Fruit fly (Drosophila melanogaster) whole organism, embryonic: ENCODE results near the gene Lasp.

Experiments
- Aef1 ChIP-seq: fragments of 200-800 bp; sonication (Bioruptor generic); IDR thresholded peaks from 3 replicates; pipeline ENCODE4 v1.3.6; 2022; ENCODE audit warnings: missing biosample characterization, missing genetic modification characterization
- B-H2 ChIP-seq: fragments of 200-800 bp; sonication (Bioruptor generic); optimal IDR thresholded peaks from 2 replicates; lab custom pipeline; 2018; ENCODE audit warnings: missing biosample characterization, mild to moderate bottlenecking, missing genetic modification characterization
- CG10267 ChIP-seq: fragments of 200-800 bp; sonication (Bioruptor generic); optimal IDR thresholded peaks from 2 replicates; lab custom pipeline; 2018; ENCODE audit warnings: missing biosample characterization, mild to moderate bottlenecking, missing genetic modification characterization, moderate library complexity
- CG10366 ChIP-seq: fragments of 200-800 bp; sonication (Bioruptor generic); IDR thresholded peaks from 2 replicates; pipeline ENCODE4 v1.3.6; 2022; ENCODE audit warnings: missing biosample characterization, missing genetic modification characterization
- CG10959 ChIP-seq: fragments of 200-800 bp; sonication (Bioruptor generic); IDR thresholded peaks from 2 replicates; pipeline ENCODE4 v1.3.6; 2022; ENCODE audit warnings: missing biosample characterization, missing genetic modification characterization
- CG12155 ChIP-seq: fragments of 200-800 bp; sonication (Bioruptor generic); optimal IDR thresholded peaks from 3 replicates; lab custom pipeline; 2016; ENCODE audit warnings: missing biosample characterization, missing genetic modification characterization
- CG13894 ChIP-seq: fragments of 200-800 bp; sonication (Bioruptor generic); optimal IDR thresholded peaks from 3 replicates; lab custom pipeline; 2018; ENCODE audit warnings: missing biosample characterization, mild to moderate bottlenecking, missing genetic modification characterization, moderate library complexity
- CG14860 ChIP-seq: fragments of 200-800 bp; sonication (Bioruptor generic); IDR thresholded peaks from 3 replicates; pipeline ENCODE4 v1.3.6; 2022; ENCODE audit warnings: missing biosample characterization, missing genetic modification characterization; ENCODE audit not compliant: partially characterized antibody
- CG15479 ChIP-seq: fragments of 200-800 bp; sonication (Bioruptor generic); optimal IDR thresholded peaks from 3 replicates; lab custom pipeline; 2019; ENCODE audit warnings: missing biosample characterization, mild to moderate bottlenecking, missing genetic modification characterization, moderate library complexity
- CG15696 ChIP-seq: fragments of 200-800 bp; sonication (Bioruptor generic); optimal IDR thresholded peaks from 2 replicates; lab custom pipeline; 2019; ENCODE audit warnings: missing biosample characterization, mild to moderate bottlenecking, missing genetic modification characterization, moderate library complexity
- CG16779 ChIP-seq: fragments of 200-800 bp; sonication (Bioruptor generic); IDR thresholded peaks from 2 replicates; pipeline ENCODE4 v1.3.6; 2022; ENCODE audit warnings: missing biosample characterization, missing genetic modification characterization
- CG16813 ChIP-seq: fragments of 200-800 bp; sonication (Bioruptor generic); IDR thresholded peaks from 3 replicates; pipeline ENCODE4 v1.3.6; 2022; ENCODE audit warnings: missing biosample characterization, missing genetic modification characterization; ENCODE audit not compliant: partially characterized antibody
- CG17359 ChIP-seq: fragments of 200-800 bp; sonication (Bioruptor generic); optimal IDR thresholded peaks from 3 replicates; lab custom pipeline; 2018; ENCODE audit warnings: missing biosample characterization, mild to moderate bottlenecking, missing genetic modification characterization, moderate library complexity
- CG17361 ChIP-seq: fragments of 200-800 bp; sonication (Bioruptor generic); IDR thresholded peaks from 3 replicates; pipeline ENCODE4 v1.3.6; 2022; ENCODE audit warnings: missing biosample characterization, missing genetic modification characterization
- CG17912 ChIP-seq: fragments of 200-800 bp; sonication (Bioruptor generic); optimal IDR thresholded peaks from 2 replicates; lab custom pipeline; 2018; ENCODE audit warnings: missing biosample characterization, mild to moderate bottlenecking, missing genetic modification characterization
- CG2199 ChIP-seq: fragments of 200-800 bp; sonication (Bioruptor generic); IDR thresholded peaks from 3 replicates; pipeline ENCODE4 v1.3.6; 2022; ENCODE audit warnings: missing biosample characterization, missing genetic modification characterization
- CG43689 ChIP-seq: fragments of 200-800 bp; sonication (Bioruptor generic); IDR thresholded peaks from 2 replicates; pipeline ENCODE4 v1.3.6; 2022; ENCODE audit warnings: missing biosample characterization, missing genetic modification characterization
- CG5953 ChIP-seq: fragments of 200-800 bp; sonication (Bioruptor generic); IDR thresholded peaks from 2 replicates; pipeline ENCODE4 v1.3.6; 2022; ENCODE audit warnings: missing biosample characterization, missing genetic modification characterization
- CG8765 ChIP-seq: fragments of 200-800 bp; sonication (Bioruptor generic); IDR thresholded peaks from 2 replicates; pipeline ENCODE4 v1.3.6; 2022; ENCODE audit warnings: missing biosample characterization, missing genetic modification characterization
- Ets65A ChIP-seq: fragments of 200-800 bp; sonication (Bioruptor generic); peaks from one replicate; lab custom pipeline; 2016; ENCODE audit warnings: missing biosample characterization, missing genetic modification characterization
- Fer3 ChIP-seq: fragments of 200-800 bp; sonication (Bioruptor generic); optimal IDR thresholded peaks from 2 replicates; lab custom pipeline; 2018; ENCODE audit warnings: missing biosample characterization, mild to moderate bottlenecking, missing genetic modification characterization, moderate library complexity
- HLH3B ChIP-seq: fragments of 200-800 bp; sonication (Bioruptor generic); IDR thresholded peaks from 2 replicates; pipeline ENCODE4 v1.3.6; 2022; ENCODE audit warnings: missing biosample characterization, missing genetic modification characterization
- Hand ChIP-seq: fragments of 200-800 bp; sonication (Bioruptor generic); optimal IDR thresholded peaks from 2 replicates; lab custom pipeline; 2017; ENCODE audit warnings: mild to moderate bottlenecking, missing biosample characterization, missing genetic modification reagents, missing genetic modification characterization
- Lpt ChIP-seq: fragments of >200 bp; optimal IDR thresholded peaks from 2 replicates; lab custom pipeline; 2018; ENCODE audit warnings: missing biosample characterization, missing genetic modification characterization
- Max ChIP-seq: fragments of 200-800 bp; sonication (Bioruptor generic); optimal IDR thresholded peaks from 2 replicates; lab custom pipeline; 2016; ENCODE audit warnings: missing biosample characterization, mild to moderate bottlenecking, missing genetic modification characterization
- Med ChIP-seq: fragments of 200-800 bp; sonication (Bioruptor generic); peaks from one replicate; lab custom pipeline; 2016; ENCODE audit warnings: missing biosample characterization, missing genetic modification characterization, mild to moderate bottlenecking, inconsistent platforms, moderate library complexity
- Mes4 ChIP-seq: fragments of 200-800 bp; sonication (Bioruptor generic); optimal IDR thresholded peaks from 2 replicates; lab custom pipeline; 2016; ENCODE audit warnings: missing biosample characterization, missing genetic modification characterization
- NK7.1 ChIP-seq: fragments of 200-800 bp; sonication (Bioruptor generic); optimal IDR thresholded peaks from 3 replicates; lab custom pipeline; 2016; ENCODE audit warnings: missing biosample characterization, missing genetic modification characterization
- Neu2 ChIP-seq: fragments of 200-800 bp; sonication (Bioruptor generic); optimal IDR thresholded peaks from 3 replicates; lab custom pipeline; 2016; ENCODE audit warnings: missing biosample characterization, missing genetic modification characterization, borderline replicate concordance
- Ptx1 ChIP-seq: fragments of 200-800 bp; sonication (Bioruptor generic); IDR thresholded peaks from 2 replicates; pipeline ENCODE4 v1.3.6; 2022; ENCODE audit warnings: missing biosample characterization, missing genetic modification characterization
- Sox102F ChIP-seq: fragments of 200-800 bp; sonication (Bioruptor generic); optimal IDR thresholded peaks from 2 replicates; lab custom pipeline; 2018; ENCODE audit warnings: missing biosample characterization, mild to moderate bottlenecking, missing genetic modification characterization, moderate library complexity
- ato ChIP-seq: fragments of 200-800 bp; sonication (Bioruptor generic); IDR thresholded peaks from 2 replicates; pipeline ENCODE4 v1.3.6; 2022; ENCODE audit warnings: missing biosample characterization, missing genetic modification characterization; ENCODE audit not compliant: partially characterized antibody
- ems ChIP-seq: fragments of 200-800 bp; sonication (Bioruptor generic); optimal IDR thresholded peaks from 3 replicates; lab custom pipeline; 2016; ENCODE audit warnings: missing biosample characterization, missing genetic modification characterization
- gce ChIP-seq: fragments of 200-800 bp; sonication (Bioruptor generic); IDR thresholded peaks from 3 replicates; pipeline ENCODE4 v1.3.6; 2022; ENCODE audit warnings: missing biosample characterization, missing genetic modification characterization
- hth ChIP-seq: fragments of >200 bp; optimal IDR thresholded peaks from 2 replicates; lab custom pipeline; 2017; ENCODE audit warnings: inconsistent platforms
- inv ChIP-seq: fragments of 200-800 bp; sonication (Bioruptor generic); IDR thresholded peaks from 2 replicates; pipeline ENCODE4 v1.3.6; 2022; ENCODE audit warnings: missing biosample characterization, missing genetic modification characterization; ENCODE audit not compliant: partially characterized antibody
- onecut ChIP-seq: fragments of 200-800 bp; sonication (Bioruptor generic); IDR thresholded peaks from 2 replicates; pipeline ENCODE4 v1.3.6; 2022; ENCODE audit warnings: missing biosample characterization, missing genetic modification characterization
- otp ChIP-seq: fragments of 200-800 bp; sonication (Bioruptor generic); IDR thresholded peaks from 3 replicates; pipeline ENCODE4, ENCODE4 v1.3.6; 2022; ENCODE audit warnings: missing biosample characterization, missing genetic modification characterization
- pb ChIP-seq: fragments of 200-800 bp; sonication (Bioruptor generic); optimal IDR thresholded peaks from 3 replicates; lab custom pipeline; 2016; ENCODE audit warnings: missing biosample characterization, missing genetic modification characterization
- pros ChIP-seq: fragments of 200-800 bp; sonication (Bioruptor generic); optimal IDR thresholded peaks from 3 replicates; lab custom pipeline; 2019; ENCODE audit warnings: missing biosample characterization, mild to moderate bottlenecking, missing genetic modification characterization, moderate library complexity
- pzg ChIP-seq: fragments of 200-800 bp; sonication (Bioruptor generic); optimal IDR thresholded peaks from 3 replicates; lab custom pipeline; 2018; ENCODE audit warnings: missing biosample characterization, mild to moderate bottlenecking, missing genetic modification characterization, moderate library complexity
- rib ChIP-seq: fragments of 200-800 bp; sonication (Bioruptor generic); IDR thresholded peaks from 2 replicates; pipeline ENCODE4 v1.3.6; 2022; ENCODE audit warnings: missing biosample characterization, missing genetic modification characterization
- row ChIP-seq: fragments of 200-800 bp; sonication (Bioruptor generic); IDR thresholded peaks from 3 replicates; pipeline ENCODE4 v1.3.6; 2022; ENCODE audit warnings: missing biosample characterization, missing genetic modification characterization
- salm ChIP-seq: fragments of 200-800 bp; sonication (Bioruptor generic); optimal IDR thresholded peaks from 2 replicates; lab custom pipeline; 2018; ENCODE audit warnings: missing biosample characterization, mild to moderate bottlenecking, missing genetic modification characterization
- sd ChIP-seq: fragments of 200-800 bp; sonication (Bioruptor generic); optimal IDR thresholded peaks from 3 replicates; lab custom pipeline; 2018; ENCODE audit warnings: missing biosample characterization, mild to moderate bottlenecking, missing genetic modification characterization, moderate library complexity
- sens-2 ChIP-seq: fragments of 200-800 bp; sonication (Bioruptor generic); IDR thresholded peaks from 2 replicates; pipeline ENCODE4 v1.3.6; 2022; ENCODE audit warnings: missing biosample characterization, missing genetic modification characterization
- sug ChIP-seq: fragments of 200-800 bp; optimal IDR thresholded peaks from 2 replicates; lab custom pipeline; 2019; ENCODE audit warnings: missing biosample characterization, mild to moderate bottlenecking, missing genetic modification characterization, moderate library complexity
- tna ChIP-seq: fragments of 200-800 bp; sonication (Bioruptor generic); IDR thresholded peaks from 2 replicates; pipeline ENCODE4 v1.3.6; 2022; ENCODE audit warnings: missing biosample characterization, missing genetic modification characterization; ENCODE audit not compliant: partially characterized antibody
- trem ChIP-seq: fragments of 200-800 bp; optimal IDR thresholded peaks from 3 replicates; lab custom pipeline; 2019; ENCODE audit warnings: missing biosample characterization, mild to moderate bottlenecking, missing genetic modification characterization, moderate library complexity
- tup ChIP-seq: fragments of 200-800 bp; sonication (Bioruptor generic); optimal IDR thresholded peaks from 2 replicates; lab custom pipeline; 2016; ENCODE audit warnings: missing biosample characterization, mild to moderate bottlenecking, missing genetic modification characterization, moderate library complexity
- z ChIP-seq: fragments of 200-800 bp; sonication (Bioruptor generic); IDR thresholded peaks from 3 replicates; pipeline ENCODE4 v1.3.6; 2022; ENCODE audit warnings: missing biosample characterization, missing genetic modification characterization
- zen2 ChIP-seq: fragments of 200-800 bp; sonication (Bioruptor generic); IDR thresholded peaks from 3 replicates; pipeline ENCODE4 v1.3.6; 2022; ENCODE audit warnings: missing biosample characterization, missing genetic modification characterization; ENCODE audit not compliant: partially characterized antibody

Lasp gene

DNA sequence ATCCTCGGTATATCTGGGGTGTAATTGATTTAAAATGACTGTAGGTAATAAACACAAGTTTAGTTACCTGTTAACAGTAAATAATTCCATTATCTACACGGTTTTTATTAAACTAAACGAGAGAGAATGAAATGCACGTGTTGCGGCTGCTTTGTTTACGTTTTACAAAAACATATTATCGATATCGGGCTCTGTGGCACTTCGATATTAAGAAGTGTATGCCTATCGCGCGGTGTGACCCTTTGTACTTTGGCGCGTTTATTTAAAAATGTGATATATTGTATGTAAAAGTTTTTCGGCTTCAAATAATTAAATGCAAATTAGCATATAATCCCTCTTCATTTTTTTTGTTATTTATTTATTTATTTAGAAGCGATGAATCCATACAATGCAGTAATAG is 19.2 kb upstream of the Lasp start, which contains the start of gene Dbp73D (continued):
- TF ChIP-seq CG10959 (GFP tag; lab: Robert Waterston, UW): no peak
- TF ChIP-seq z (GFP tag; lab: Robert Waterston, UW): no peak
- no peak for TF ChIP-seq gce (GFP tag; lab: Robert Waterston, UW)
- TF ChIP-seq CG16813: 0 out of 3 replicates have a peak, but pooled peaks have one; percentile 26
- no peak for TF ChIP-seq Fer3 (tag; lab: Kevin White, UChicago)
- TF ChIP-seq pros (GFP tag; lab: Kevin White, UChicago): no peak
- TF ChIP-seq Max: peak; percentile 88
- peak; percentile 32 for TF ChIP-seq Med
- TF ChIP-seq NK7.1 (GFP tag; lab: Kevin White, UChicago): no peak
- TF ChIP-seq Aef1 (GFP tag; lab: Robert Waterston, UW): no peak
- TF ChIP-seq Ptx1 (GFP tag; lab: Robert Waterston, UW): no peak
- peak; percentile 45; the same call in 1 of the 3 replicates for TF ChIP-seq CG14860 (GFP tag; lab: Robert Waterston, UW)
- TF ChIP-seq HLH3B (GFP tag; lab: Robert Waterston, UW): no peak
- TF ChIP-seq Sox102F: no peak
- TF ChIP-seq CG10267 (tag; lab: Kevin White, UChicago): no peak
- no peak for TF ChIP-seq CG17361 (GFP tag; lab: Robert Waterston, UW)
- no peak for TF ChIP-seq CG10366 (GFP tag; lab: Robert Waterston, UW)
- no peak for TF ChIP-seq hth (lab: Kevin White, UChicago)
- no peak for TF ChIP-seq Neu2 (GFP tag; lab: Kevin White, UChicago)
- TF ChIP-seq Ets65A: no peak
- peak; percentile 66 for TF ChIP-seq pzg (GFP tag; lab: Kevin White, UChicago)
- no peak for TF ChIP-seq CG17912
- no peak for TF ChIP-seq otp (GFP tag; lab: Robert Waterston, UW)
- no peak for TF ChIP-seq tup (GFP tag; lab: Kevin White, UChicago)
- no peak for TF ChIP-seq CG5953
- TF ChIP-seq CG16779 (GFP tag; lab: Robert Waterston, UW): no peak
- TF ChIP-seq inv: no peak
- no peak for TF ChIP-seq Hand (GFP tag; lab: Kevin White, UChicago)
- no peak for TF ChIP-seq onecut
- no peak for TF ChIP-seq pb (GFP tag; lab: Kevin White, UChicago)
- no peak for TF ChIP-seq CG43689
- no peak for TF ChIP-seq salm (tag; lab: Kevin White, UChicago)
- no peak for TF ChIP-seq CG15696 (tag; lab: Kevin White, UChicago)
- TF ChIP-seq CG12155 (GFP tag; lab: Kevin White, UChicago): no peak
- TF ChIP-seq trem (tag; lab: Kevin White, UChicago): peak; percentile 49
- TF ChIP-seq CG17359 (tag; lab: Kevin White, UChicago): no peak
- no peak for TF ChIP-seq B-H2 (GFP tag; lab: Kevin White, UChicago)
- no peak for TF ChIP-seq sug (tag; lab: Kevin White, UChicago)
- TF ChIP-seq ems (GFP tag; lab: Kevin White, UChicago): no peak
- TF ChIP-seq sens-2 (GFP tag; lab: Robert Waterston, UW): no peak
- no peak for TF ChIP-seq CG13894
- TF ChIP-seq CG8765: no peak
- TF ChIP-seq CG2199 (GFP tag; lab: Robert Waterston, UW): no peak
- no peak for TF ChIP-seq row (GFP tag; lab: Robert Waterston, UW)
- no peak for TF ChIP-seq sd (tag; lab: Kevin White, UChicago)
- no peak for TF ChIP-seq zen2 (GFP tag; lab: Robert Waterston, UW)
- TF ChIP-seq Lpt (GFP tag; lab: Kevin White, UChicago): no peak
- TF ChIP-seq rib (GFP tag; lab: Robert Waterston, UW): no peak
- no peak for TF ChIP-seq Mes4 (GFP tag; lab: Kevin White, UChicago)
- TF ChIP-seq ato: peak; percentile 48
- peak; percentile 52; the same call in 1 of the 2 replicates for TF ChIP-seq tna
- TF ChIP-seq CG15479 (GFP tag; lab: Kevin White, UChicago): no peak
